Fruit fly (Drosophila melanogaster) Kc167 (cell line): ENCODE data around the gene Nipsnap.

ENCODE experiments used
- h ChIP-seq: fragments of >200 bp; optimal IDR thresholded peaks from 3 replicates; lab custom pipeline; 2018; ENCODE audit warnings: missing external identifiers
- ttk ChIP-seq: sonication (Bioruptor generic); optimal IDR thresholded peaks from 2 replicates; lab custom pipeline; 2017; ENCODE audit warnings: missing external identifiers

DNA sequence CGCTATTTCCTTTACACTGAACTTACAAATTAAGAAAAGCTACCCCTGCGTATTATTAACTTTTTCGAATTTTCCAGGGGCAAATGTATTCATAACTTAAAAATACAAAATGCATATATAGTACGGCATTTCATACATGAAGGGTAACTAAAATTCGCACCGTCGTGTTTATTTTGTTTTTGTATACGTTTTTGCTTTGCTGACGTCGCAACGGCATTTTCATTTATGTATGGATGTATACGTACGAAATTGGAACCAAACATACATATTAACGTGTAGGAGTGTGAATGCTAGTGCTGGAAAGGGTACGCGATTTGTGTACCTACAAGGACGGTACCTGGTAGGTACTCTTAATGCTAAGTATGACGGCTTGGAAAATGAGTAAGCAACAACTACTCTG, 1.2 kb downstream of the Nipsnap start:
- TF ChIP-seq ttk (lab: Kevin White, UChicago) = no peak
- TF ChIP-seq h = no peak
